Fruit fly (Drosophila melanogaster) whole organism: Measurements from ENCODE around the gene smg.

Source experiments
- CG8478 ChIP-seq: fragments of >200 bp; optimal IDR thresholded peaks from 2 replicates; lab custom pipeline; 2018; ENCODE audit warnings: inconsistent platforms
- pan ChIP-seq: fragments of >200 bp; optimal IDR thresholded peaks from 2 replicates; lab custom pipeline; 2017
- psq ChIP-seq: fragments of >200 bp; optimal IDR thresholded peaks from 2 replicates; lab custom pipeline; 2017

DNA sequence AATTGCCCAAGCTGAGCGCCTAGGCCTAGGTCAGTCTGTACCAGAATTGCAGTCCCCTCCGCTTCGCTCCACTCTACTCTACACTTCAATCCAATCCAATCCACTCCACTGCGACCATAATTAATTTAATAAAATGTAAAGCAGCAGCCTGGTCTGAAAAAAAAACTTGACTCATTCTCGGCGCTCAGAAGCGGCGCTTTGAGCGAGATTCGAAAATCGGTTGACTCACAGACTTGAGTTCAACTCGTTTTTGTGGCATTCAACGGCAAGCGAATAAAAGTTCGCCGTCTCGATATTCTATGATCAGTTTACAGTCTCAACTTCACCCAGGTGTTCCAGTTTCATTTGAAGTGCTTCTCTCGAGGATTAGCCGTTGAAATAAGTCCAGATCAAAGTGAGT is 16.3 kb downstream of the smg start, which contains the start of gene CG13314:
- TF ChIP-seq CG8478 (lab: Kevin White, UChicago) (no peak), pan (lab: Kevin White, UChicago) (no peak), psq (no peak)
